3 fruit fly cellular contexts compared by ENCODE assay signal in the genomic region with DNA sequence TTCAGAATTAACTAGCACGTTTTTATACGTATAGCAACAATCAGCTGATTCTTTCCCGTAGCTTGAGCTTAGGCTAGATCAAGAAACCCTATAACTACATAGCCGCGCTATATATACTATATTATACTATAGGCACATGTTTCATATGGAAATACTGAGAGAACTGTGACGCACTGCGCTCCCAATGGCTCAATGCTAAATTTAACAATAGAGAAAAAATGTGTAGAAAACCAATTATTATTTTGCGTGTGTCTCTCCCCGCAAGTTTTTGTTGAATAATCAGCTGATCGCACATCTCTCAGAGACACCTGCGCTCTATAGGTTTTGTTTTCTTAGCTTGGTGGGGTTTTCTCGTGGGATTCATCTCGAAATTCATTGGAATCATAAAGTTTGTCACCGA.
TF ChIP-seq lines count a peak whose summit lies in the region.

No protein-coding gene starts in this region.

- no peak for TF ChIP-seq CTCF in whole organism, embryonic (GFP tag; optimal IDR thresholded peaks at IDR 0.05; lab: Kevin White, UChicago)

TF ChIP-seq in whole organism, adult, 20 proteins besides CTCF, POLR2A, EP300 and RAD21:
- TF ChIP-seq kay (GFP tag; lab: Kevin White, UChicago; ENCODE audit: borderline replicate concordance): peak; percentile 85
- no peak for TF ChIP-seq bab1 (GFP tag; optimal IDR thresholded peaks at IDR 0.05; lab: Kevin White, UChicago)

TF ChIP-seq in whole organism, embryonic, 481 proteins besides CTCF, POLR2A, EP300 and RAD21:
- no peak for TF ChIP-seq sqz (GFP tag; optimal IDR thresholded peaks at IDR 0.05; lab: Kevin White, UChicago)
- TF ChIP-seq mam (GFP tag; optimal IDR thresholded peaks at IDR 0.05; lab: Kevin White, UChicago): no peak
- TF ChIP-seq CG32532 (GFP tag; IDR thresholded peaks at IDR 0.05; lab: Robert Waterston, UW): 0 out of 2 replicates have a peak, but pooled peaks have one; percentile 16
- no peak for TF ChIP-seq CG9437 (GFP tag; optimal IDR thresholded peaks at IDR 0.05; lab: Kevin White, UChicago)
- peak in 1 of 2 experiments; percentile 41 for TF ChIP-seq crp (GFP tag; optimal IDR thresholded peaks at IDR 0.05; lab: Kevin White, UChicago)
- no peak for TF ChIP-seq Elba2 (GFP tag; optimal IDR thresholded peaks at IDR 0.05; lab: Kevin White, UChicago)
- TF ChIP-seq cwo (GFP tag; optimal IDR thresholded peaks at IDR 0.05; lab: Kevin White, UChicago): peak; percentile 53
- no peak for TF ChIP-seq CG11504 (tag; optimal IDR thresholded peaks at IDR 0.05; lab: Kevin White, UChicago)
- no peak for TF ChIP-seq dan (GFP tag; IDR thresholded peaks at IDR 0.05; lab: Robert Waterston, UW)
- TF ChIP-seq CG13894 (tag; optimal IDR thresholded peaks at IDR 0.05; lab: Kevin White, UChicago): peak; percentile 52
- TF ChIP-seq Trl (optimal IDR thresholded peaks at IDR 0.05; lab: Kevin White, UChicago): peak; percentile 2 to 63
- no peak for TF ChIP-seq Trl (GFP tag; optimal IDR thresholded peaks at IDR 0.05; lab: Kevin White, UChicago)
- peak; percentile 55 for TF ChIP-seq Med (GFP tag; lab: Kevin White, UChicago)
- TF ChIP-seq E2f2 (GFP tag; IDR thresholded peaks at IDR 0.05; lab: Robert Waterston, UW): no peak
- TF ChIP-seq Pdp1 (GFP tag; optimal IDR thresholded peaks at IDR 0.05; lab: Kevin White, UChicago): peak in 1 of 2 experiments; percentile 75
- TF ChIP-seq vvl (GFP tag; IDR thresholded peaks at IDR 0.05; lab: Robert Waterston, UW): 0 out of 2 replicates have a peak, but pooled peaks have one; percentile 10

TF ChIP-seq in whole organism, prepupa, 60 proteins besides CTCF, POLR2A, EP300 and RAD21:
- TF ChIP-seq Eip78C (GFP tag; lab: Kevin White, UChicago): peak; percentile 6
- TF ChIP-seq CG6792 (GFP tag; optimal IDR thresholded peaks at IDR 0.05; lab: Kevin White, UChicago): no peak
- peak; percentile 37 for TF ChIP-seq svp (GFP tag; lab: Kevin White, UChicago)
- no peak for TF ChIP-seq CG11762 (GFP tag; optimal IDR thresholded peaks at IDR 0.05; lab: Kevin White, UChicago; ENCODE audit: insufficient read depth)
- TF ChIP-seq Eip75B (GFP tag; optimal IDR thresholded peaks at IDR 0.05; lab: Kevin White, UChicago): no peak
- TF ChIP-seq CG15336 (GFP tag; IDR thresholded peaks at IDR 0.05; lab: Robert Waterston, UW): no peak
- TF ChIP-seq CG6276 (GFP tag; optimal IDR thresholded peaks at IDR 0.05; lab: Kevin White, UChicago): no peak
- TF ChIP-seq eg (GFP tag; IDR thresholded peaks at IDR 0.05; lab: Robert Waterston, UW): no peak
